Worm (Caenorhabditis elegans): ENCODE measurements around the gene C15C7.4.

The C15C7.4 gene

DNA sequence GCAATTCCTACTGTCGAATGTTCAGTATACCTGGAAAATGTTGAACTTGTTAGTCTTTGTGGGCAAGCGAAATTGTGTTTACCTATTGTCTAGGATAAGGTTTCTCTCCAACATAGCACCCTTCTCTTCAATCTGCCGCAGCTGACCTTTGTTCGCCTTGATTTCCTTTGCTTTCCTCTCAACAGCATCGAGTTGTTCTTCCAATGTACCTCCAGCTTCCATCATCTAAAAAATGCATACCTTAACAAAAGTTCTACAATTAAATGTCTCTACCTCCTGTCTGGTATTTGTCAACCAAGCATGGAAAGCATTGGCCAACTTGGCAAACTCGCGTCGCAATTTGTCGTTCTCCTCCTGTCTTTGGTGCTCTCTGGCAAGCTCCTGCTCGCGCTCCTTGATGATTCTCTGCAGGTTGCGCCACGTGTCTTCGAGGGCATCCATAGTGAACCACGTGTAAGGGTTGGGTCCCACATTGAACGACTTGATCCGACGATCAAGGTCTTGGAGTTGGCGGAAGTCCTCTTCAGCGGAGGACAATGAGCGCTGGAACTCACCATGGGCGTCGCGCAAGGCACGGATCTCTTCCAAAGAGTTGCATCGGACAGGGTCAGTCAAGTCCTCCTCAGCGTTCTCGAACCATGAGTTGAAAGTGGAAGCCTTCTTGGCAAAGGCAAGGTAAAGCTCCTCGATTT, 26.6 kb upstream of the C15C7.4 start:
- TF ChIP-seq unc-62 (GFP tag; optimal IDR thresholded peaks at IDR 0.05), result no peak

DNA sequence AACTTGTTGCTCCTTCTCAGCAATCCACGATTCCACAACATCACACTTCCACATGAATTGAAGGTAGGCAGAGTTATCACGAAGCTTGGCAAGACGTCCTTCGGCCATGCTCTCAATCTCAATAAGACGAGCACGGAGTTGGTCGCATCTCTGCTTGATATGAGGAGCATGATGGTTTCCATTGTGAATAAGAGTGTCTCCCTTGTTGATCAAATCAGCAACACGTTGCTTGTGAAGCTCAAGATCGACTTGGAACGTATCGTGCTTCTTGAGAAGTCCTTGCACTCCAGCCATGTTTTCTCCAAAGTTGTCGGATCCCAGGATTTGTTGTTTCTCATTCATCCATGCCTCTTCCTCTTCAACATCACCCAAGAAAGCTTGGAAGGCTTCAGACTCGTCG, 25.8 kb upstream of the C15C7.4 start:
- TF ChIP-seq unc-62 (GFP tag; optimal IDR thresholded peaks at IDR 0.05), result no peak

DNA sequence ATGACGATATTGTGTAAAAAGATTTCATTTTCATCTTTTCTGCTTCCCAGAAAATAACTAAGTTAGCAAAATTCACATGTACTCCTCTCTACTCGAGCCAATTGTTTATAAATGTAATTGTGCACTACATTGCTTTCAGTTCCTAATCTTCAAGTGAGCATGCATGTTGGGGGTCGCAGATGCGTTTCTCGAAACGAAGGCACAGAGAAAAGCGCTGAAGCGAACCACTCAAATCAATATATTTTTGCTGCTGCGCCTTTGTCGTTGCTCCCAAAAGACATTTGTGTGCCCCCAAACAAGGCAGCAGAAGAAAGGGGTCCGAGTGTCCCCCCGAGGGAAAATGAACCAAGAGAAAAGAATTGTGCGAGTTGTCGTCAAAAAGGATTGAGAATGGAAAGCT, 19.1 kb upstream of the C15C7.4 start:
- TF ChIP-seq unc-62 (GFP tag; optimal IDR thresholded peaks at IDR 0.05), result no peak

DNA sequence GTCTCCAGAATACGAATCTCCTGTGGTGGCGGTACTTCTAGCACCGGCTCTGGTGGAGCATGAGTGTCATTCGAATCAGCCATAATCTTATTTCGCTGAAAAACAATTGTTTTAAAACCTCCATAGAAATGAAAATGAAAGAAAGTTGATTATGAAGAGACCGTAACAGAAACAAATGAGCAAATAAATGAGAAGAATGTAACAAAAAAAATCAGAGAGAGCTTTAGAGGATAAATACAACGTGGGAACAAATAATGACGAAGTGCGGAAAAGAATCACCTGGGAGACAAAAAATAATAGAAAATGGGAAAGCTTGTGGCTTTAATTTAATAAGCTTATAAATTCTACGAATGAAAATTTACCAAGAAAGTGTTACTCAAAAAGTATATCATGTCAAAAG, 18.4 kb upstream of the C15C7.4 start, which contains the start of gene spc-1:
Gene spc-1 (minus strand): TSS at position 101 of the 400 bp plus-strand sequence.
- no peak for TF ChIP-seq unc-62 (GFP tag; optimal IDR thresholded peaks at IDR 0.05)

DNA sequence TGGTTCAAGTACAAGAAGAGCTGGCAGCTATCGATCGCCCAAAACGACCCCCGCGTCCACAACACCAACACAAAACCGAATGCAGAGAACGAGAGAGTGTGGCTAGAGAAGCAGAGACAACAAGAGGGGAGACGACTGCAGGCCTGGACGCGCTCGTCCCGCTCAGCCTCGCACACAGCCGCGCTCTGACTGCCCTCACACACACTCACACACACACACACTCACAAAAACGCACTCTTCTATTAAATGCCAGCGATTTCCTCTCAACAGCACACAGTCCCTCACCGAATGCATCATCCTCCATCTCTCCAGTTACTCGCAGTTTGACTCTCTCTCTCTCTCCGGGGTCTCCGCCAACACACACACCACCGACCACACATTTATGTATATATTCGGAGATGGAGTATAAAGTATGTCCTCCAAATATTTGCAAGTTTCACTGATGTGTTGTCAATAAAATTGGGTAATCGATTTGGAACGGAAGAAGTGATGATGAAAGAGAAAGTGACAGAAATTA, 17.7 kb upstream of the C15C7.4 start:
- no peak for TF ChIP-seq unc-62 (GFP tag; optimal IDR thresholded peaks at IDR 0.05)

DNA sequence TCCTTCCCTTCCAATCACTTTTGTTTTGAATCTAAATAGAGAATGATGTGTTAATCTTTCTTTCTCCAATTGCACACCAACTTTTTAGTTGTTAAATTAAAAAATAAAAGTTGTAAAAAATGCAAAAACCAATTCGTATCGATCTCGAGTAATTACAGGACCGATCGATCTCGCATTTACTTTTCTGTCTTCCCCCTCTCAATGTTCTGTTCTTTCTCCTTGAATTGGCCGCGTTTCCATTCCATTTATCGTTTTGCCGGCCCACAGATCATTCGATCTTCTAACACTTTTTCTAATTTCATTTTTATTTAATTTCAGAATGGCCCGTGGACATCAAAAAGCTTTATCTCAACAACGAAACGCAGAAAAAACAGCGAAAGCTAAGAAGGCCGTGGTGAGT, 10.2 kb upstream of the C15C7.4 start, which contains the start of gene K10B3.1:
Gene K10B3.1 (plus strand): TSS at position 301 of the 400 bp plus-strand sequence.
- no peak for TF ChIP-seq unc-62 (GFP tag; optimal IDR thresholded peaks at IDR 0.05)

DNA sequence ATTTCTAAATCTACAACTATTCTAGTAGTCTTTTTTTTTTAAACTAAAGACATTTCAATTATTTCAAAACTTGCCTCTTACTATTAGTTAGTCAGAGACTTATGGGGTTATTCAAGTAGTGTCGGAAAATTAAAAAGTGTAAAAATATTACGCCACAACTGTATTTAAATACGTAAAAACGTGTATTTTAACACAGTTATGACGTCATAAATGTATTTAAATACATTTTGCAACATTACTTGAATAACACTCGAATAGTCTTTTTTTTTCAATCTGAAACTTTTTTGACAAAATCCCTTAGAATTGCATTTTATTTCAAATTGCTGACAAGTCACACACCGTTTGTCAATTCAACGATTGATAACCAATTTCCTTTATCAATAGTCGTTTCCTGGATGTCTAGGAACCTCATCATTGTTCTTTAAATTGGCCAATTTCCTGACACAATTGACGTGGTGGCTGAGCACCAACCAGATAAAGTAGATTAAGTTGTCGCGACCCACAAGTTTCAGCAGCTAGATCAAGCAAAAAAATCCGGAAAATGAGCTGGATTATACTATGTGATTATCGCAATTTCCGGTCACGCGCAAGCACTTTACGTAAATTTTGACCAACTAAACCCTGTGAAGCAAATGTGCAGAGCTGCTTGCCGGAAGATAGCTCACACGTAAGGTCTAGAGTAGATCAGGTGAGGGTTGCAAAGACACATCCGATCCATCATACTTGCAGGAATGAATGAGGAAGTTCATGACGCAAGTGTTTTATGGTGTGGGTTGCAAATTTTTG, 5.7 kb upstream of the C15C7.4 start:
- no peak for TF ChIP-seq unc-62 (GFP tag; optimal IDR thresholded peaks at IDR 0.05)

DNA sequence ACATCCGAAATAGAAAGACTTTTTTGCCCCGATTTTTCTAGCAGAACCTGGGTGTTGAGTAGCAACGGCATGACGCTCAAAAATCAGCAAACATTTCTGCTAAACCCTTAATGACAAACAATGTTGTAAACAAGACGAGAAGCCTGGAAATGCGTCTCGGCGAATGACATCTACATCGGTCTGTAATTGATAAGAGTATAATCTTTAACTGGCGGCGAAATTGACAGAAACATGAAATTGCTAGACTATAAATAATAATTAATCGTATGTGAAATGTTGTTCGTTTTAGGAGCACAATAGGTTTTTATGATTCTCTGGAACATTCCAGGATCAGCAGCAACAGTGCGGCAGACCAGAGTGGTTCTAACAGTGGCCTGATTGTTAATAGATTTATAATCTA, 3.7 kb upstream of the C15C7.4 start:
- no peak for TF ChIP-seq unc-62 (GFP tag; optimal IDR thresholded peaks at IDR 0.05)

DNA sequence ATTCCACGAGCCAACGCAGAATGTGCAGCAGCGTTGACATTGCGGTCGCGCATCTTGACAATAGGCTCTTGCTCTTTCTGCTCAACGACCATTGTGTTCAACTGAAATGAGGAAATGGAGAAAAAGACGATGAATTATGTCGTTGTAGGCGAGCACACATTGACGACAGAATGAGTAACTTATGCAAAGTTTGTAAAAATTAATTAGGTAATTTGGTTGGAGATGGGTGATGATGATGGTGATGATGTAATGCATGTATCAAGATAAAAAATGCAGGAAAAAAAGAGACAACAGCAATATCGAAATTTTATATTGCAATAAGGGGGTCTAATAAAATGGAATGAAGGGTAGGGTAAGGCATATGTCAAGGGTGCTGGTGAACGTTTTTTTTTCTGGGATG, 7.0 kb downstream of the C15C7.4 start, which contains the start of gene bbln-1:
Gene bbln-1 (minus strand): TSS at position 101 of the 400 bp plus-strand sequence.
- no peak for TF ChIP-seq unc-62 (GFP tag; optimal IDR thresholded peaks at IDR 0.05)

DNA sequence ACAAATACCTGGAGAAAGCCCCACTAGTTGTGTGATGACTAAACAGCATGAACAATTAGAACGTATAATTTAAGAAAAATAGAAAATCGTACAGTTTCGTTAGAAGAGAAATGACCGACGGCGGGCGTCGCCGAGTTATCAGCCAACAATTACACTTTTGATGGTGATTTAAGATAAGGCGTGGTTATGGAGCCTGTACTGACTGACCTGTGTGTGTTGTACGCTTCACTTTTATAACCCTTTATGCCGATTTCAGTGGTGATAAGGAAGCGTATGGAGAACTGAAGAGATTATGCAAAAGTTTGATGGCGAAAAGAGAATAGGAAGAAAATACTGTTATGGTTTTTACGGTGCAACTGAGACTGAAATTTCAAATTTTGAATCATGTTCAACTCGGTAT, 7.8 kb downstream of the C15C7.4 start:
- TF ChIP-seq unc-62 (GFP tag; optimal IDR thresholded peaks at IDR 0.05), result no peak

DNA sequence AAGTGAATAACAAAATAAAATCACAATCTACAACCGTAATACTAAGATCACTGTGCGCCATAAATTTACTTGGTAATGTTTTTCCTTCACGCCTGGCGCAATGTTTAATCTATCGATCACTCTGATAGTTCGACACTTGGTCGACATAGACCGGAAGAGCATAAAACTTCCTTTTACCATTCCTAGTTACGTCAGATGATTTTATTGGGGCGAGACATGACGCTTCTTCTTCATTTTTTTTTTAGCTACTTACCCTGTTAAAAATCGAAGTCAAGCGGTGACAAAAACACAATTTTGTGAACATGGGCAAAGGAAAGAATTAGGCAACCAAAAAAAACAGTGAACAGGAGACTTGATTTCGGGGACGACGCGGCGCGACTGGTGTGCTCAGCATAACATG, 9.2 kb downstream of the C15C7.4 start:
- no peak for TF ChIP-seq unc-62 (GFP tag; optimal IDR thresholded peaks at IDR 0.05)

DNA sequence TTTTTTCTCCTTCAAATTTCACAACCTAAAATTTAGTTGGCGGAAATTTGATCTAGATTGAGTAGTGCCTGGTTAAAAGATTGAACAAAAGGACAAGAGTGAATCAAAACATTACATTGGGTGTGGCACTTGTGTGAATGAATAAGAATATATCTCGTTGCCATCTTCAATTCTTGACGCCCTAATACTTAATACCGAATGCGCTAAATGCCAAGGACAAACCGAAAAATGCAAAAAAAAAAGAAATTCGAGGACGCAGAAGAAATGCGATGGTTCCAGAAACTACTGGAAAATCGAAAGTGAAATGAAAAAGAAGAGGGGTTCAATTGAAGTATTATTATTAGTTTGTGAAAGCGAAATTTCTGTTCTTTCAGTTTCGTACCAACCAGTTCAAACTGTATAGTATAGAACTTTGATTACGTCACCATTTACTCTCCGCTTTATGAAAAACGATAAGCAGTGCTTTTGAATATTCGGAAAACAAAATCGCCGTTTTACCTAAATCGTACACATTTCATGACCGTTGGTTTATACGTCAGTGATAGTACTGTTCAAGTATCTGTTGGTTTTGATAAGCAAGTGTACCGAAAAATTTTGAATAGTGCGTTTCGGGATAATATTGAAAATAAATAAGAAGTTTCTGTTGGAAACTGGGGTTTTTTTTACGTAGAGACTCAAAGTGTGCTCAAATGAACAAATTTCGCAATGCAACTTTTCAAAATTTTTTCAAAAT, 9.9 kb downstream of the C15C7.4 start:
- no peak for TF ChIP-seq unc-62 (GFP tag; optimal IDR thresholded peaks at IDR 0.05)

DNA sequence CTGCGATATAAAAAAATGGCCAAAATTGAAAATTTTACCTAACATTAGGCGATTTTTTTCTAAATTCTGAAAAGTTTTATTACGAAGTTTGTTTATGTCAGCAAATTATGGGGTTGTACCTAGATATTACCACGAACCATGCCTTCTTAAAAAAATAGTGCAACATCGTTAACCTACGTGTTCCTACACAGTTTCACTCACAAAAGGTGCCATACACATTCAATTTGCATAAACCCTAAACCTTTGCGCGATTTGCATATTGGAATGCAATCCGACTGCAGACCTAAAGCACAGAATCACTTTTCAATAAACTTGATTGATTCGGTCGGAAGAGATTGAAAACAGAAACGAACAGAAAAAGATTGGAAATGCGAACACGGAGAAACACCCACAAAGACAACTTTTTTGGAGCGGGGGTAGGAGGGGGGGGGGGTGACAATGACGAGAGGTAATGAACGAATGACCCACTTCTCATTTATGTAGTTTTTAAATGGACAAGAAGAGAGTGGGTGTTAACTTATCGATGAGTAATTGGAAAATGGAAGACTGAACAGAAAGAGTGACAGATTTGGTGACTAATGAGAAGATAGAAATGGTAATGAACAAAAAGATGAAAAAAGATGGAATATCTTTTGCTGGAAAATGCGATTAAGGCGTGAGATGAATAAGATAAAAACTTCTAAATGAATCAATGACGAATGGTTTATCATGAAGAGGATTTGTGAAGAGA, 10.9 kb downstream of the C15C7.4 start:
- TF ChIP-seq unc-62 (GFP tag; optimal IDR thresholded peaks at IDR 0.05), result no peak

DNA sequence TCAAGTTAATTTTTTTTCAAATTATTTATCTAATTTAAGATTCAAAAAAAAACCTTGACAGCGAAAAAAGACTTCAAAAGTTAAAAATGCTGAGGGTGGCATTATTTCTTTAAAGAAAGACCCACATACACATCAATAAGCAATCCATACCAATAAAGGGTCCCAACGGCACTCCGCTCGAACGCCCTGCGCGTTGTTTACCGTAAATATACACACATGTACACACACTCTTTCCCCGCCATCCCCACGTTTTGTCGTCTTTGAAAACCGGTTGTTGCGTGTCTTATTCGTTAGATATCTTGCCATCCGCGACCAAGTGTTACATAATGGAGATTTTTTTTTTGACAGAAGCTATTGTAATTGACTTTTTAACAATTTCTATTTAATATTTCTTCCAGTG, 14.2 kb downstream of the C15C7.4 start, which contains the start of gene gcc-1:
Gene gcc-1 (plus strand): TSS at position 399 of the 400 bp plus-strand sequence.
- TF ChIP-seq unc-62 (GFP tag; optimal IDR thresholded peaks at IDR 0.05), result no peak

DNA sequence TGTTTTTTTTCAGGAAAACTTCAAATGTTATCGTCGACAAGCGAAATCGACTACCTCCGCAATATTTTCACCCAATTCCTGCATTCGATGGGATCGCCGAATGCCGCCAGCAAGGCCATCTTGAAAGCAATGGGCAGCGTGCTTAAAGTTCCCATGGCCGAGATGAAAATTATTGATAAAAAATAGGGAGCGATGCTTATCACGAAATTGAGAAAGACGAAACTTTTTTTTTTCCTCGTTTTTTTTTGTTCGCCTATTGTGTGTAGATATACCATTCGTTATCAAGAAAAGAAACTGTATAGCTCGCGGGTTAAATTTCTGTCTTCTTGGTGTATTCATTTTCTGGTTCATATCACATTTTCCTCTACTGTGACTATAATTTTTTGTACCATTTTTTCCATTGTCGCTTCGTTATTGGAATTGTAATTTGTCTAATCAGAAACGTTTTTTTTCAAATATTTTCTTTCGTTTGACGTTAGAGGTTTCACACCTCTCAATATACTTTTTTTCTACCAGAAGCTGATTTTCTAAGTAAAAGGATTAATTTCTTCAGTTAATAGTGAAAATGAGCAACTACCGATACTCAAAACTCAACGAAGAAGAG, 18.7 kb downstream of the C15C7.4 start, which contains the start of gene syx-6:
Gene syx-6 (plus strand): TSS at position 554 of the 604 bp plus-strand sequence.
- TF ChIP-seq unc-62 (GFP tag; optimal IDR thresholded peaks at IDR 0.05), result no peak
